Fruit fly (Drosophila melanogaster) whole organism, adult: Measurements from ENCODE around the gene CG15547.

Source experiments
- CG11617 ChIP-seq: fragments of 200-800 bp; sonication (Bioruptor generic); optimal IDR thresholded peaks from 2 replicates; lab custom pipeline; 2017; ENCODE audit warnings: mild to moderate bottlenecking, missing biosample characterization, missing genetic modification reagents, missing genetic modification characterization
- CG12768 ChIP-seq: fragments of 200-800 bp; sonication (Bioruptor generic); optimal IDR thresholded peaks from 2 replicates; lab custom pipeline; 2017; ENCODE audit warnings: missing biosample characterization, missing genetic modification characterization, mild to moderate bottlenecking, moderate library complexity, missing genetic modification reagents
- CG14711 ChIP-seq: fragments of 200-800 bp; sonication (Bioruptor generic); optimal IDR thresholded peaks from 2 replicates; lab custom pipeline; 2018; ENCODE audit warnings: missing biosample characterization, mild to moderate bottlenecking, missing genetic modification characterization, moderate library complexity
- CG1620 ChIP-seq: fragments of 200-800 bp; sonication (Bioruptor generic); optimal IDR thresholded peaks from 2 replicates; lab custom pipeline; 2016; ENCODE audit warnings: missing biosample characterization, missing genetic modification characterization
- CG33017 ChIP-seq: fragments of 200-800 bp; sonication (Bioruptor generic); optimal IDR thresholded peaks from 2 replicates; lab custom pipeline; 2018; ENCODE audit warnings: missing biosample characterization, mild to moderate bottlenecking, missing genetic modification characterization, moderate library complexity
- CG5204 ChIP-seq: fragments of 200-800 bp; sonication (Bioruptor generic); optimal IDR thresholded peaks from 2 replicates; lab custom pipeline; 2016; ENCODE audit warnings: missing biosample characterization, missing genetic modification characterization
- CG7045 ChIP-seq: fragments of 200-800 bp; sonication (Bioruptor generic); optimal IDR thresholded peaks from 2 replicates; lab custom pipeline; 2017; ENCODE audit warnings: missing biosample characterization, mild to moderate bottlenecking, missing genetic modification characterization
- CG7101 ChIP-seq: fragments of 200-800 bp; sonication (Bioruptor generic); optimal IDR thresholded peaks from 2 replicates; lab custom pipeline; 2018; ENCODE audit warnings: missing biosample characterization, mild to moderate bottlenecking, missing genetic modification characterization, moderate library complexity
- Clk ChIP-seq: fragments of 200-800 bp; sonication (Bioruptor generic); optimal IDR thresholded peaks from 2 replicates; lab custom pipeline; 2017; ENCODE audit warnings: missing biosample characterization, missing genetic modification characterization
- Crg-1 ChIP-seq: fragments of 200-800 bp; sonication (Bioruptor generic); optimal IDR thresholded peaks from 2 replicates; lab custom pipeline; 2016; ENCODE audit warnings: missing biosample characterization, missing genetic modification characterization
- Hr96 ChIP-seq: fragments of 200-800 bp; sonication (Bioruptor generic); optimal IDR thresholded peaks from 2 replicates; lab custom pipeline; 2016; ENCODE audit warnings: missing biosample characterization, missing genetic modification characterization
- Mnt ChIP-seq: fragments of 200-800 bp; sonication (Bioruptor generic); optimal IDR thresholded peaks from 2 replicates; lab custom pipeline; 2016; ENCODE audit warnings: missing biosample characterization, mild to moderate bottlenecking, missing genetic modification characterization
- bab1 ChIP-seq: fragments of 200-800 bp; sonication (Bioruptor generic); optimal IDR thresholded peaks from 3 replicates; lab custom pipeline; 2019; ENCODE audit warnings: missing biosample characterization, mild to moderate bottlenecking, missing genetic modification characterization, moderate library complexity
- cic ChIP-seq: fragments of 200-800 bp; sonication (Bioruptor generic); optimal IDR thresholded peaks from 2 replicates; lab custom pipeline; 2017; ENCODE audit warnings: missing biosample characterization, mild to moderate bottlenecking, missing genetic modification characterization, moderate library complexity
- cnc ChIP-seq, 2 experiments: fragments of >200 bp; optimal IDR thresholded peaks; 2 replicates each; lab custom pipeline; 2017
- kay ChIP-seq: fragments of 200-800 bp; sonication (Bioruptor generic); peaks from one replicate; lab custom pipeline; 2016; ENCODE audit warnings: missing biosample characterization, missing genetic modification characterization, borderline replicate concordance
- ovo ChIP-seq: fragments of 200-800 bp; sonication (Bioruptor generic); optimal IDR thresholded peaks from 2 replicates; lab custom pipeline; 2016; ENCODE audit warnings: missing biosample characterization, missing genetic modification characterization
- pad ChIP-seq: fragments of 200-800 bp; sonication (Bioruptor generic); optimal IDR thresholded peaks from 3 replicates; lab custom pipeline; 2017; ENCODE audit warnings: missing biosample characterization, missing genetic modification characterization, mild to moderate bottlenecking, moderate library complexity, missing genetic modification reagents
- tj ChIP-seq: fragments of 200-800 bp; sonication (Bioruptor generic); optimal IDR thresholded peaks from 3 replicates; lab custom pipeline; 2017; ENCODE audit warnings: missing biosample characterization, mild to moderate bottlenecking, missing genetic modification characterization, moderate library complexity
- toe ChIP-seq: fragments of 200-800 bp; sonication (Bioruptor generic); optimal IDR thresholded peaks from 2 replicates; lab custom pipeline; 2016; ENCODE audit warnings: missing biosample characterization, missing genetic modification characterization

CG15547 gene

DNA sequence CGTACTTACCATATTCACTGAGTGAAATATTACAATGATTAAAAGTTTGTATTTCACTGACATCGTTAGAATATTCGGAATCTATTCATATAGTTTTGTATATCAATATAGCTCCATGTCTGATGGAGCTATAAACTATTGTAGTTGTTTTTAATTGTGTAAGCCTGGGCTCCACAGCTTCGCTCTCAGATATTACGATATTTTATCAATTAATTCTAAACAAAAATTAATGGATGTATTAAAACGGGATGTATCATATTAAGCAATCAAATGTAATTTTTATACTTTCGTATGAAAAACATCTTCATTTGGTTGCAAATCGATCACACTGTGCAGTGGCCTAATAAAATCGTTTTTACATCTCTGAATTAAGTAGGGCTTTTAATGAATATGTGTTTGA lies 18.8 kb upstream of the CG15547 start, which contains the start of gene CG33483:
CG33483 (minus strand) TSS at position 101 of the 400 bp plus-strand sequence.
- TF ChIP-seq CG1620 (GFP tag; lab: Kevin White, UChicago) (no peak), Mnt (no peak), cic (GFP tag; lab: Kevin White, UChicago) (no peak), CG14711 (tag; lab: Kevin White, UChicago) (no peak), cnc (optimal IDR thresholded peaks at IDR 0.05; lab: Kevin White, UChicago) (no peak), CG11617 (no peak), toe (GFP tag; lab: Kevin White, UChicago) (no peak), kay (GFP tag; lab: Kevin White, UChicago) (no peak), Clk (no peak), pad (GFP tag; lab: Kevin White, UChicago) (no peak), Hr96 (GFP tag; lab: Kevin White, UChicago) (no peak), Crg-1 (GFP tag; lab: Kevin White, UChicago) (no peak), tj (GFP tag; lab: Kevin White, UChicago) (no peak), CG12768 (no peak), bab1 (GFP tag; lab: Kevin White, UChicago) (no peak), CG5204 (GFP tag; lab: Kevin White, UChicago) (no peak), CG7045 (GFP tag; lab: Kevin White, UChicago) (no peak), CG7101 (tag; lab: Kevin White, UChicago) (no peak)

DNA sequence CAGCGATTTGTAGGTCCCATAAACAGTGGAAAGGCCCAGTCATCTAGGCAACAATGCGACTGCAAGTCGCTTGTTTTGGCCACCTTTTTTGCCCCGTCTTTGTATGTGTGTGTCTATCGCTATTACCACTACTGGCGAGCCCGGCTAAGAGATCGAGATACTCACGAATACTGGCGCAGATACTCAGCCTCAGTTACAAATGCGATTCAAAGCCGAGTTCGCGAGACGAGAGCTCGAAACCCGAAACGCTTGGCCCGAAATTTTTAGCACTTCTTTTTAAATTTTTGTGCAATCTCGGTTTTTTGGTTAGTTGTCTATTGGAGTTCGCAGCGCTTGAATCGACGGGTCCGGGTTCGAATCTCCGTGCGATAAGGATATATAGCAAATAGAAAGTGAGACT lies 10.4 kb upstream of the CG15547 start, which contains the start of gene Cyp4c3:
Cyp4c3 (plus strand) TSS at position 301 of the 400 bp plus-strand sequence.
- TF ChIP-seq Hr96 (GFP tag; lab: Kevin White, UChicago) (no peak), CG7045 (GFP tag; lab: Kevin White, UChicago) (no peak), Clk (no peak), toe (GFP tag; lab: Kevin White, UChicago) (no peak), tj (GFP tag; lab: Kevin White, UChicago) (no peak), CG14711 (tag; lab: Kevin White, UChicago) (no peak), CG12768 (no peak), kay (GFP tag; lab: Kevin White, UChicago) (no peak), CG33017 (tag; lab: Kevin White, UChicago) (no peak), CG1620 (GFP tag; lab: Kevin White, UChicago) (no peak), CG7101 (tag; lab: Kevin White, UChicago) (no peak), cnc (optimal IDR thresholded peaks at IDR 0.05; lab: Kevin White, UChicago) (no peak), cic (GFP tag; lab: Kevin White, UChicago) (no peak), Crg-1 (GFP tag; lab: Kevin White, UChicago) (no peak), pad (GFP tag; lab: Kevin White, UChicago) (no peak), CG5204 (GFP tag; lab: Kevin White, UChicago) (no peak)

DNA sequence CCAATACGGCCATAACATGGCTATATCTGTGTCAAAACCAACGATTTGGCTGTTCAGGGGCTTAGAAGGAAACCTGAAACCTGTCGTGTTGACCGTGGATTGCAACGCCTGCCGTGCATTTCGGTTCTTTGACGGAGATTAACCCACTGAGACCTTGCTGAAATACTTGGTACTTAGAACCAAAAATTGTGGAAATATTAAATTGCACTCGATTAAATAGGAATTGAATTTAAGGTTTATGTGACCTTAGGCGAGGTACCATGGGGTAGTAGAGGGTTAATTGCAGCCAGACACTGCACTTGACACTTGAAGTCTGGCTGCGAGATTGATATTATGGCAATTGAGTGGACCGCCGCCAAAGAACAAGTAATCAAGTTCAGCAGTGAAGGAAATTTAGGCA lies 6.7 kb upstream of the CG15547 start:
- TF ChIP-seq Clk (no peak), CG7101 (tag; lab: Kevin White, UChicago) (no peak), ovo (no peak), kay (GFP tag; lab: Kevin White, UChicago) (peak; percentile 74)

DNA sequence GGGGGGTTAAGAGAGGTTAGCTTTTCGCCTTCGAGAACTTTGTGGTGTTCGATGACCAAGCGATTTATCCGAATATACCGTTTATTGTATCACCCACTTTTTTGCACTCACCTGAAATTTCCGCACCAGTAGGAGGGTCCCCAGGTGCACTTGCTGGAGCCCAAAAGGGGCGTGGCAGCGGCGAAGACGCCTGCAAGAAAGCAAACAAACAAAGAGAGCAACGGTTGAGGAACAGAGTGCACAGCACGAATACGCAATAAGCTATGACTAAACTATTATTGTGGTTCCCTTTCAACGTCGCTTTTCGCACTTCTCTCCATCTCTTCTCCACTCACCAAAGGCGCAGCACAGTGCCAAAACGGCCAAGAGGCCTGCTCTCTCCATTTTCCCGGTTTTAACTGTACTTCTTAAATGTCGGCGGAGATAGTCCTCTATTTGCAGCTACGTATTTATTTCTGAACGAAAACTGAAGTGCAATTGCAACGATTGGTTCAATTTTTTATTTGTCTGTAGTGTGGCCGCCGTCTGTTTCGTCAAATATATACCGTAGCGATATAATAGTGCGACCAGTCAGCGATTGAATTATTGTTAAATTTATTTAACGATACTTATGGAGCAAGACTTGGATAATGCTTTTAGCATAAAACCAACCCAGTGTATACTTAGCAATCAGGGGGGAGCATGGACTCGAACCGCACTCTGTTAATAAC lies 5.4 kb upstream of the CG15547 start, which contains the start of gene Sap-r:
Sap-r (minus strand) TSS at position 513 of the 710 bp plus-strand sequence.
- TF ChIP-seq CG7045 (GFP tag; lab: Kevin White, UChicago), result no peak
- TF ChIP-seq cic (GFP tag; lab: Kevin White, UChicago), result no peak
- TF ChIP-seq CG12768, result no peak
- no peak for TF ChIP-seq pad (GFP tag; lab: Kevin White, UChicago)
- TF ChIP-seq CG7101 (tag; lab: Kevin White, UChicago), result peak; percentile 9
- no peak for TF ChIP-seq Crg-1 (GFP tag; lab: Kevin White, UChicago)
- no peak for TF ChIP-seq toe (GFP tag; lab: Kevin White, UChicago)
- TF ChIP-seq cnc (optimal IDR thresholded peaks at IDR 0.05; lab: Kevin White, UChicago), result peak; percentile 87 to 95
- TF ChIP-seq CG11617, result no peak
- TF ChIP-seq CG14711 (tag; lab: Kevin White, UChicago), result peak; percentile 33
- no peak for TF ChIP-seq Hr96 (GFP tag; lab: Kevin White, UChicago)
- peak; percentile 88 for TF ChIP-seq bab1 (GFP tag; lab: Kevin White, UChicago)
- no peak for TF ChIP-seq CG5204 (GFP tag; lab: Kevin White, UChicago)
- peak; percentile 14 for TF ChIP-seq CG1620 (GFP tag; lab: Kevin White, UChicago)
- TF ChIP-seq Mnt, result no peak
- no peak for TF ChIP-seq kay (GFP tag; lab: Kevin White, UChicago)
- TF ChIP-seq ovo, result peak; percentile 17
- no peak for TF ChIP-seq CG33017 (tag; lab: Kevin White, UChicago)
- TF ChIP-seq Clk, result no peak
- peak; percentile 58 for TF ChIP-seq tj (GFP tag; lab: Kevin White, UChicago)

DNA sequence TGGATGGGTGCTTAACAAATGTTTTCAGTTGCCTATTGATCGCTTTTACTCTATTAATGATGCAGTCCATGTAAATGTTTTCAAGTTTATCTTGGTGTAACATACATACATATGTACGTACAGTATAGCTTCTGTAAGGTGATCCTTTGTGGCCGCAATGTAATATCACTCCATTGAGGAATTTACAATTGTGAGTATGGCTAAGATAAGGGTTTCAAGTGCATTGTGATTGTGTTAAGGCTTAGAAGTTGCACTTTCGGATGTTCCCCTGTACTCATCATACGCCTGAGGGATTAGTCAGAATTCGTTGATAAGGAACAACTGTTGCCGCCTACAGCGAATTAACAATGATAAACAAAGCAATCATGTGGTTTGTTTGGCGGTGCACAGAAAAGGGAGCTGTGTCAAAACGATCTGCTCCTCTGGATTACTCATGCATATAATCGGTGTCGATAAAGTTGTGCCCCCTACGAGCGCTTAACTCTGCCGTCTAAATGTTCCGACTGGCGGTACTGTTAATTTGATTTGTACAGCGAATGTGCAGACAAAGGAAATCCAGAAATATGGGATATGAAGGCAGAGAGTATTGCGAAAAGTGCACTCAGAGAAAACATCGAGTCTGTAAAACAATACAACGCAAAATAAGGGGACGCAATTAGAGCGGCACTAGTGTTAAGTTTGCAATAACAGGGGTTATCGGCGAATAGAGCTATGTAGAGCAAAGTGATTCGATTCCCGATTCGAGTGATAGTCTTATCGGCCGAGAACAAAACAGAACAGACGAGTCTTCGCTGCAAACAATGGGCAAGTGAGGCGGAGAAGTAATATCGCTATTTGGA lies 4.6 kb upstream of the CG15547 start:
- TF ChIP-seq CG7045 (GFP tag; lab: Kevin White, UChicago), result peak; percentile 70
- TF ChIP-seq CG33017 (tag; lab: Kevin White, UChicago), result peak; percentile 81
- TF ChIP-seq CG11617, result peak; percentile 30
- peak; percentile 77 for TF ChIP-seq CG14711 (tag; lab: Kevin White, UChicago)
- peak; percentile 68 for TF ChIP-seq bab1 (GFP tag; lab: Kevin White, UChicago)
- no peak for TF ChIP-seq kay (GFP tag; lab: Kevin White, UChicago)
- peak; percentile 87 for TF ChIP-seq CG12768
- TF ChIP-seq Hr96 (GFP tag; lab: Kevin White, UChicago), result peak; percentile 68
- peak; percentile 95 for TF ChIP-seq cic (GFP tag; lab: Kevin White, UChicago)
- no peak for TF ChIP-seq cnc (optimal IDR thresholded peaks at IDR 0.05; lab: Kevin White, UChicago)
- peak; percentile 53 for TF ChIP-seq pad (GFP tag; lab: Kevin White, UChicago)
- peak; percentile 66 for TF ChIP-seq toe (GFP tag; lab: Kevin White, UChicago)
- TF ChIP-seq CG7101 (tag; lab: Kevin White, UChicago), result peak; percentile 80
- peak; percentile 12 for TF ChIP-seq Crg-1 (GFP tag; lab: Kevin White, UChicago)
- TF ChIP-seq Mnt, result peak; percentile 30
- no peak for TF ChIP-seq ovo
- TF ChIP-seq CG1620 (GFP tag; lab: Kevin White, UChicago), result no peak
- no peak for TF ChIP-seq tj (GFP tag; lab: Kevin White, UChicago)
- TF ChIP-seq Clk, result no peak
- TF ChIP-seq CG5204 (GFP tag; lab: Kevin White, UChicago), result no peak
